Worm (Caenorhabditis elegans) whole organism, L2 larva: ENCODE results near the gene cyb-1.

ENCODE experiments used
- C34F6.9 ChIP-seq: fragments of 150-350 bp; optimal IDR thresholded peaks from 2 replicates; lab custom pipeline; 2014; ENCODE audit warnings: missing biosample characterization, missing genetic modification characterization
- F13H6.1 ChIP-seq: sonication (generic microtip); optimal IDR thresholded peaks from 2 replicates; lab custom pipeline; 2016; ENCODE audit warnings: missing genetic modification characterization, missing compliant biosample characterization
- R02D3.7 ChIP-seq: fragments of 150-350 bp; optimal IDR thresholded peaks from 2 replicates; lab custom pipeline; 2014; ENCODE audit warnings: missing biosample characterization, missing genetic modification characterization
- Y55F3AM.14 ChIP-seq: fragments of 200-800 bp; sonication (Bioruptor generic); optimal IDR thresholded peaks from 2 replicates; lab custom pipeline; 2018; ENCODE audit warnings: mild to moderate bottlenecking, missing genetic modification characterization, missing compliant biosample characterization
- ZK546.5 ChIP-seq: sonication (generic microtip); optimal IDR thresholded peaks from 2 replicates; lab custom pipeline; 2017; ENCODE audit warnings: missing biosample characterization, missing genetic modification characterization
- alr-1 ChIP-seq: fragments of 150-350 bp; optimal IDR thresholded peaks from 2 replicates; lab custom pipeline; 2014; ENCODE audit warnings: missing biosample characterization, missing genetic modification characterization
- aly-2 ChIP-seq: fragments of 150-350 bp; optimal IDR thresholded peaks from 2 replicates; lab custom pipeline; 2014; ENCODE audit warnings: missing biosample characterization, missing genetic modification characterization
- ama-1 ChIP-seq: fragments of 150-350 bp; optimal IDR thresholded peaks from 2 replicates; lab custom pipeline; 2018; ENCODE audit warnings: inconsistent platforms
- blmp-1 ChIP-seq: sonication (generic microtip); optimal IDR thresholded peaks from 2 replicates; lab custom pipeline; 2017; ENCODE audit warnings: missing genetic modification characterization, mild to moderate bottlenecking, missing compliant biosample characterization, antibody characterized with exemption, moderate library complexity; ENCODE audit not compliant: insufficient read depth
- ceh-82 ChIP-seq: fragments of 150-350 bp; optimal IDR thresholded peaks from 2 replicates; lab custom pipeline; 2014; ENCODE audit warnings: missing biosample characterization, missing genetic modification characterization
- crh-2 ChIP-seq: sonication (generic microtip); optimal IDR thresholded peaks from 2 replicates; lab custom pipeline; 2017; ENCODE audit warnings: missing biosample characterization, missing genetic modification characterization
- egl-27 ChIP-seq: sonication (generic microtip); optimal IDR thresholded peaks from 3 replicates; lab custom pipeline; 2017; ENCODE audit warnings: missing biosample characterization, missing genetic modification reagents, missing genetic modification characterization
- elt-1 ChIP-seq: fragments of 150-350 bp; optimal IDR thresholded peaks from 2 replicates; lab custom pipeline; 2014; ENCODE audit warnings: missing biosample characterization, missing genetic modification characterization
- elt-3 ChIP-seq: sonication (generic microtip); optimal IDR thresholded peaks from 2 replicates; lab custom pipeline; 2017; ENCODE audit warnings: missing biosample characterization, missing genetic modification characterization
- fos-1 ChIP-seq: fragments of 150-350 bp; optimal IDR thresholded peaks from 2 replicates; lab custom pipeline; 2014; ENCODE audit warnings: missing biosample characterization, missing genetic modification characterization
- gmeb-1 ChIP-seq: fragments of 150-350 bp; optimal IDR thresholded peaks from 2 replicates; lab custom pipeline; 2014; ENCODE audit warnings: missing biosample characterization, missing genetic modification characterization
- lin-11 ChIP-seq: fragments of 150-350 bp; sonication (generic microtip); optimal IDR thresholded peaks from 2 replicates; lab custom pipeline; 2014; ENCODE audit warnings: missing biosample characterization, missing genetic modification characterization, inconsistent platforms, mixed read lengths
- lin-13 ChIP-seq: fragments of 150-350 bp; optimal IDR thresholded peaks from 2 replicates; lab custom pipeline; 2014; ENCODE audit warnings: missing biosample characterization, missing genetic modification reagents, missing genetic modification characterization
- lin-39 ChIP-seq: fragments of 150-350 bp; optimal IDR thresholded peaks from 2 replicates; lab custom pipeline; 2014; ENCODE audit warnings: missing biosample characterization, missing genetic modification reagents, missing genetic modification characterization
- mab-5 ChIP-seq: fragments of 150-350 bp; optimal IDR thresholded peaks from 2 replicates; lab custom pipeline; 2014; ENCODE audit warnings: missing biosample characterization, missing genetic modification characterization
- mbf-1 ChIP-seq: sonication (generic microtip); optimal IDR thresholded peaks from 2 replicates; lab custom pipeline; 2017; ENCODE audit warnings: missing biosample characterization, missing genetic modification characterization
- mdl-1 ChIP-seq, 2 experiments: fragments of 150-350 bp in 1 of 2; sonication (generic microtip) in 1 of 2; optimal IDR thresholded peaks; 2 replicates each; lab custom pipeline; 2017; ENCODE audit warnings: missing biosample characterization in 2 of 2, missing genetic modification characterization in 2 of 2
- nhr-10 ChIP-seq: sonication (generic microtip); optimal IDR thresholded peaks from 2 replicates; lab custom pipeline; 2017; ENCODE audit warnings: missing biosample characterization, missing genetic modification characterization
- nhr-11 ChIP-seq: fragments of 150-350 bp; optimal IDR thresholded peaks from 2 replicates; lab custom pipeline; 2014; ENCODE audit warnings: missing biosample characterization, missing genetic modification characterization
- nhr-12 ChIP-seq: fragments of 150-350 bp; optimal IDR thresholded peaks from 2 replicates; lab custom pipeline; 2014; ENCODE audit warnings: missing biosample characterization, missing genetic modification characterization
- nhr-129 ChIP-seq: fragments of 150-350 bp; optimal IDR thresholded peaks from 2 replicates; lab custom pipeline; 2014; ENCODE audit warnings: missing biosample characterization, missing genetic modification characterization
- nhr-21 ChIP-seq: fragments of 150-350 bp; optimal IDR thresholded peaks from 2 replicates; lab custom pipeline; 2014; ENCODE audit warnings: missing biosample characterization, missing genetic modification characterization
- nhr-23 ChIP-seq: fragments of 150-350 bp; optimal IDR thresholded peaks from 2 replicates; lab custom pipeline; 2014; ENCODE audit warnings: missing biosample characterization, missing genetic modification reagents, missing genetic modification characterization
- nhr-237 ChIP-seq: fragments of 150-350 bp; optimal IDR thresholded peaks from 2 replicates; lab custom pipeline; 2014; ENCODE audit warnings: missing biosample characterization, missing genetic modification characterization
- nhr-6 ChIP-seq: fragments of 150-350 bp; optimal IDR thresholded peaks from 2 replicates; lab custom pipeline; 2014; ENCODE audit warnings: missing biosample characterization, missing genetic modification characterization
- nhr-77 ChIP-seq: fragments of 150-350 bp; optimal IDR thresholded peaks from 2 replicates; lab custom pipeline; 2014; ENCODE audit warnings: missing biosample characterization, missing genetic modification characterization
- peb-1 ChIP-seq: fragments of 150-350 bp; optimal IDR thresholded peaks from 2 replicates; lab custom pipeline; 2014; ENCODE audit warnings: missing biosample characterization, missing genetic modification characterization
- sma-3 ChIP-seq: sonication (generic microtip); optimal IDR thresholded peaks from 2 replicates; lab custom pipeline; 2016; ENCODE audit warnings: missing genetic modification reagents, missing genetic modification characterization, missing compliant biosample characterization
- sma-9 ChIP-seq, 2 experiments: fragments of 150-350 bp in 1 of 2; sonication (generic microtip) in 1 of 2; optimal IDR thresholded peaks; 2 replicates each; lab custom pipeline; 2014 to 2016; ENCODE audit warnings: missing genetic modification characterization in 2 of 2, mild to moderate bottlenecking in 1 of 2, missing biosample characterization in 1 of 2, missing compliant biosample characterization in 1 of 2, missing genetic modification reagents in 1 of 2, moderate library complexity in 1 of 2
- snpc-4 ChIP-seq: fragments of 150-350 bp; optimal IDR thresholded peaks from 2 replicates; lab custom pipeline; 2014; ENCODE audit warnings: missing biosample characterization, missing genetic modification characterization
- unc-39 ChIP-seq: fragments of 150-350 bp; optimal IDR thresholded peaks from 2 replicates; lab custom pipeline; 2014; ENCODE audit warnings: missing biosample characterization, missing genetic modification characterization
- unc-55 ChIP-seq: fragments of 150-350 bp; sonication (generic microtip); optimal IDR thresholded peaks from 3 replicates; lab custom pipeline; 2014; ENCODE audit warnings: missing biosample characterization, missing genetic modification reagents, missing genetic modification characterization
- unc-62 ChIP-seq: fragments of 150-350 bp; optimal IDR thresholded peaks from 2 replicates; lab custom pipeline; 2014; ENCODE audit warnings: missing biosample characterization, missing genetic modification reagents, missing genetic modification characterization
- zag-1 ChIP-seq: fragments of 150-350 bp; optimal IDR thresholded peaks from 2 replicates; lab custom pipeline; 2014; ENCODE audit warnings: missing biosample characterization, missing genetic modification characterization
- ztf-1 ChIP-seq: fragments of 200-800 bp; sonication (Bioruptor generic); conservative IDR thresholded peaks from 2 replicates; pipeline ENCODE4 v1.3.6; 2022; ENCODE audit warnings: missing genetic modification characterization, missing compliant biosample characterization
- ztf-11 ChIP-seq: sonication (generic microtip); optimal IDR thresholded peaks from 2 replicates; lab custom pipeline; 2017; ENCODE audit warnings: missing biosample characterization, missing genetic modification characterization
- ztf-4 ChIP-seq: fragments of 150-350 bp; optimal IDR thresholded peaks from 2 replicates; lab custom pipeline; 2014; ENCODE audit warnings: missing biosample characterization, missing genetic modification characterization

The cyb-1 gene

DNA sequence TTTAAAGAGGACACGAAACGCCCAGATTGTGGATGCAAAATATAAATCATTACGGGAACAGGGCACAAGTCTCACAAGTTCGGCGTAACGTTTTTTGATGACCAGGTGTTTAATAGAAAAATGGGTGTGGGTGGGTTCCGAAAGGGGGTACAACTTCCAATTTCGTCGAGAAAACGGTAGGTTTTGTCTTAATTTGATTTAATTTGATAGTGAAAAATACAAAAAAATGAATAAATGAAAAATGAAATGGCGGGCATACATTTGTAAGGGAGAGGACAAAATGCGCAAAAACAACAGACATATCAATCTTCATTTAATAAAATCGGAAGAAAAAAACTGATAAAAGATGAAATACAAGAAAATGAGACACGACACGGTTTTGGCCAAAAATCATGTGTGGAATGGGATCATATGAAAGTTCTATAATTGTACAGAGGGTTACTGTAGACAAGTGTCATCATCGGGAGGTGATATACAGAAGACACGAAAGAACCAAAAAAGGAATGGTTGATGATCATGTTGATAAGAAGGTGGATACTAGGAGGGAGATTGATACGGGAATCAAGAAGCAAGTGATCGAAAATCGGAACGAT lies 33.1 kb upstream of the cyb-1 start:
- TF ChIP-seq nhr-237 (tag; lab: Kevin White, UChicago) = no peak
- no peak for TF ChIP-seq ztf-4
- no peak for TF ChIP-seq ama-1 (lab: Kevin White, UChicago)
- TF ChIP-seq aly-2 (tag; lab: Kevin White, UChicago) = no peak
- TF ChIP-seq elt-3 (tag; lab: Kevin White, UChicago) = no peak
- no peak for TF ChIP-seq snpc-4
- TF ChIP-seq ztf-1 (GFP tag; lab: Robert Waterston, UW) = no peak
- TF ChIP-seq zag-1 (tag; lab: Kevin White, UChicago) = no peak
- no peak for TF ChIP-seq mbf-1 (tag; lab: Kevin White, UChicago)
- no peak for TF ChIP-seq Y55F3AM.14 (GFP tag; lab: Kevin White, UChicago)
- peak; percentile 62 for TF ChIP-seq sma-9 (GFP tag; optimal IDR thresholded peaks at IDR 0.05; lab: Kevin White, UChicago)
- no peak for TF ChIP-seq sma-9 (tag; optimal IDR thresholded peaks at IDR 0.05; lab: Kevin White, UChicago)
- TF ChIP-seq nhr-12 (tag; lab: Kevin White, UChicago) = no peak
- TF ChIP-seq lin-13 (GFP tag; lab: Kevin White, UChicago) = no peak
- TF ChIP-seq lin-39 (tag; lab: Kevin White, UChicago) = no peak
- no peak for TF ChIP-seq nhr-77 (tag; lab: Kevin White, UChicago)
- TF ChIP-seq fos-1 (tag; lab: Kevin White, UChicago) = peak; percentile 12
- no peak for TF ChIP-seq blmp-1 (tag; lab: Kevin White, UChicago)
- TF ChIP-seq elt-1 = no peak
- TF ChIP-seq ceh-82 (tag; lab: Kevin White, UChicago) = no peak
- TF ChIP-seq nhr-129 (tag; lab: Kevin White, UChicago) = peak; percentile 15
- peak; percentile 60 for TF ChIP-seq nhr-21 (tag; lab: Kevin White, UChicago)
- TF ChIP-seq unc-39 (tag; lab: Kevin White, UChicago) = no peak
- TF ChIP-seq lin-11 (tag; lab: Kevin White, UChicago) = no peak
- no peak for TF ChIP-seq unc-62 (GFP tag; lab: Kevin White, UChicago)
- no peak for TF ChIP-seq crh-2 (tag; lab: Kevin White, UChicago)
- no peak for TF ChIP-seq egl-27 (tag; lab: Kevin White, UChicago)
- TF ChIP-seq alr-1 (tag; lab: Kevin White, UChicago) = no peak
- TF ChIP-seq gmeb-1 = no peak
- no peak for TF ChIP-seq mab-5 (tag; lab: Kevin White, UChicago)
- TF ChIP-seq peb-1 = no peak
- TF ChIP-seq sma-3 (GFP tag; lab: Kevin White, UChicago) = peak; percentile 28
- TF ChIP-seq C34F6.9 (tag; lab: Kevin White, UChicago) = no peak
- TF ChIP-seq unc-55 (GFP tag; lab: Kevin White, UChicago) = no peak
- no peak for TF ChIP-seq mdl-1 (tag; optimal IDR thresholded peaks at IDR 0.05; lab: Kevin White, UChicago)
- no peak for TF ChIP-seq nhr-6 (tag; lab: Kevin White, UChicago)
- TF ChIP-seq R02D3.7 (tag; lab: Kevin White, UChicago) = no peak
- no peak for TF ChIP-seq F13H6.1 (tag; lab: Kevin White, UChicago)
- no peak for TF ChIP-seq ztf-11 (tag; lab: Kevin White, UChicago)
- TF ChIP-seq nhr-23 (tag; lab: Kevin White, UChicago) = no peak
- no peak for TF ChIP-seq ZK546.5 (tag; lab: Kevin White, UChicago)

DNA sequence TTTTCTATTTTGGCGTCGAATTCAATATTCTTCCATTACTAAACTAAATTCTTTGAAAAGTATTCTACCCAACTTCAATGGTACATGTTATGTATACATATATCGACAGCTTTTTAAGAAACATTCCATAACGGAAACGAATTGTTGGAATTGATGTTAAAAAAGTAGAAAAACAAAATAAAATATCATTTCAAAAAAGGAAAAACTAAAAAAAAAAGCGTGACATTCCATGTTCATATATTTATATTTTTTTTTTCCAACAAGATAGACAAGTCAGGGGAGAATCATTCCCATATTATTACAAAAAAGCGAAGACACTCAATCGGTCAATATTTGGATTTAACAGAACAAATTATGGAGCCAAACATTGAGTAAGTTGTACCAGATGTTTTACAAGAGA lies 29.8 kb upstream of the cyb-1 start, which contains the start of gene R102.10:
Gene R102.10, plus strand, starts transcription at position 301 of the 400 bp plus-strand sequence.
- no peak for TF ChIP-seq ztf-11 (tag; lab: Kevin White, UChicago)
- TF ChIP-seq egl-27 (tag; lab: Kevin White, UChicago) = no peak
- TF ChIP-seq, all 48 proteins: peak for 0

DNA sequence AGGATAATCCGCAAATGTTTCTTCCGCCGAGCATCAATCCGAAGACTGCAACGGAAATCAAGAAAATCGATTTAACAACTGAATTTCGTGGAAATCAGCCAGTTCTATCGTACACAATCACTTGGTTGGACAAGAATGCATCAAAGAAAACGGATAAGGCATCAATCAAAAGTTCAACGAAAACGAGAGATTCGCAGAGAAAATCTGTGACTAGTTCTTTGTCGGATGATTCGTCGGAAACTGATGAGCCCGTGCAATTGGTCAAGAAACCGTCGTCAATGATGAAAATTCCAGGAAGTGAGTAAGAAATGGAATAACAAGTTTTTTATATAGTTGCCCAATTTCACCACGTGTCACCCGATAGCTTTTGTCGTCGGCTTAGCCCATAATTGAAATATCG lies 28.9 kb upstream of the cyb-1 start, which contains the start of gene R102.6:
Gene R102.6, minus strand, starts transcription at position 101 of the 400 bp plus-strand sequence.
- no peak for TF ChIP-seq elt-1
- no peak for TF ChIP-seq egl-27 (tag; lab: Kevin White, UChicago)
- TF ChIP-seq elt-3 (tag; lab: Kevin White, UChicago) = no peak
- no peak for TF ChIP-seq alr-1 (tag; lab: Kevin White, UChicago)
- no peak for TF ChIP-seq R02D3.7 (tag; lab: Kevin White, UChicago)
- no peak for TF ChIP-seq sma-3 (GFP tag; lab: Kevin White, UChicago)
- no peak for TF ChIP-seq nhr-10 (tag; lab: Kevin White, UChicago)
- no peak for TF ChIP-seq mdl-1 (tag; optimal IDR thresholded peaks at IDR 0.05; lab: Kevin White, UChicago)
- no peak for TF ChIP-seq nhr-11 (tag; lab: Kevin White, UChicago)
- TF ChIP-seq mab-5 (tag; lab: Kevin White, UChicago) = no peak
- TF ChIP-seq ceh-82 (tag; lab: Kevin White, UChicago) = no peak
- no peak for TF ChIP-seq C34F6.9 (tag; lab: Kevin White, UChicago)
- no peak for TF ChIP-seq unc-55 (GFP tag; lab: Kevin White, UChicago)
- TF ChIP-seq ztf-11 (tag; lab: Kevin White, UChicago) = no peak
- no peak for TF ChIP-seq nhr-129 (tag; lab: Kevin White, UChicago)
- TF ChIP-seq ztf-1 (GFP tag; lab: Robert Waterston, UW) = no peak
- TF ChIP-seq aly-2 (tag; lab: Kevin White, UChicago) = no peak
